Worm (Caenorhabditis elegans) whole organism, young adult: Measurements from ENCODE around the gene Y46G5A.34.

Experiments used
- F23B12.7 ChIP-seq: sonication (generic microtip); optimal IDR thresholded peaks from 2 replicates; lab custom pipeline; 2017; ENCODE audit warnings: missing genetic modification characterization, mild to moderate bottlenecking, missing compliant biosample characterization, antibody characterized with exemption, moderate library complexity; ENCODE audit not compliant: insufficient read depth
- let-526 ChIP-seq: fragments of 200-800 bp; sonication (Bioruptor generic); IDR thresholded peaks from 2 replicates; pipeline ENCODE4 v1.3.6; 2022; ENCODE audit warnings: missing genetic modification reagents, missing genetic modification characterization, missing compliant biosample characterization
- ztf-22 ChIP-seq: fragments of 200-800 bp; sonication (Bioruptor generic); optimal IDR thresholded peaks from 2 replicates; lab custom pipeline; 2018; ENCODE audit warnings: mild to moderate bottlenecking, missing genetic modification characterization, moderate library complexity, missing compliant biosample characterization
- ztf-25 ChIP-seq: fragments of 200-800 bp; sonication (Bioruptor generic); IDR thresholded peaks from 2 replicates; pipeline ENCODE4 v1.3.6; 2022; ENCODE audit warnings: missing genetic modification reagents, missing genetic modification characterization, missing compliant biosample characterization

- TF ChIP-seq ztf-25 (GFP tag; lab: Robert Waterston, UW) = no peak
- TF ChIP-seq let-526 = no peak
- TF ChIP-seq F23B12.7 (tag; lab: Kevin White, UChicago) = no peak
- TF ChIP-seq ztf-22 (GFP tag; lab: Kevin White, UChicago) = no peak
These were observed 9.9 kb upstream of the Y46G5A.34 start for ce11 chrII:12766443-12767188.
